Worm (Caenorhabditis elegans) whole organism, L4 larva: ENCODE data around the gene cmtr-1.
A peak's percentile ranks its signal among the peaks of the same experiment; 100 is the strongest.

ENCODE experiments used
- D1046.2 ChIP-seq: fragments of 200-800 bp; sonication (Bioruptor generic); IDR thresholded peaks from 2 replicates; pipeline ENCODE4 v1.3.6; 2022; ENCODE audit warnings: missing genetic modification characterization, missing compliant biosample characterization
- F10B5.3 ChIP-seq: sonication (generic microtip); optimal IDR thresholded peaks from 2 replicates; lab custom pipeline; 2016; ENCODE audit warnings: mild to moderate bottlenecking, missing genetic modification characterization, missing compliant biosample characterization
- F26F4.8 ChIP-seq: fragments of 200-800 bp; sonication (Bioruptor generic); conservative IDR thresholded peaks from 2 replicates; pipeline ENCODE4 v1.3.6; 2022; ENCODE audit warnings: missing genetic modification characterization, missing compliant biosample characterization
- F49E8.2 ChIP-seq: sonication (generic microtip); optimal IDR thresholded peaks from 2 replicates; lab custom pipeline; 2016; ENCODE audit warnings: missing compliant biosample characterization, mild to moderate bottlenecking, missing genetic modification characterization, borderline replicate concordance
- Y105C5A.15 ChIP-seq: fragments of 200-800 bp; sonication (Bioruptor generic); IDR thresholded peaks from 2 replicates; pipeline ENCODE4 v1.3.6; 2022; ENCODE audit warnings: missing genetic modification characterization, missing compliant biosample characterization
- Y5F2A.4 ChIP-seq: fragments of 200-800 bp; sonication (Bioruptor generic); optimal IDR thresholded peaks from 2 replicates; lab custom pipeline; 2018; ENCODE audit warnings: mild to moderate bottlenecking, missing genetic modification characterization, missing compliant biosample characterization
- Y75B8A.6 ChIP-seq: fragments of 200-800 bp; sonication (Bioruptor generic); IDR thresholded peaks from 2 replicates; pipeline ENCODE4 v1.3.6; 2022; ENCODE audit warnings: missing genetic modification reagents, missing genetic modification characterization, missing compliant biosample characterization
- ZK546.5 ChIP-seq, 2 experiments: sonication (generic microtip); optimal IDR thresholded peaks; 2 replicates each; lab custom pipeline; 2017; ENCODE audit warnings: missing biosample characterization in 2 of 2, missing genetic modification characterization in 2 of 2
- aha-1 ChIP-seq: fragments of 150-350 bp; peaks from one replicate; lab custom pipeline; 2014; ENCODE audit warnings: missing biosample characterization, missing genetic modification characterization
- aly-2 ChIP-seq: sonication (generic microtip); optimal IDR thresholded peaks from 2 replicates; lab custom pipeline; 2018; ENCODE audit warnings: missing biosample characterization, missing genetic modification characterization
- ama-1 ChIP-seq: fragments of 150-350 bp; optimal IDR thresholded peaks from 2 replicates; lab custom pipeline; 2014; ENCODE audit warnings: inconsistent platforms, mixed read lengths
- arid-1 ChIP-seq: fragments of 200-800 bp; sonication (Bioruptor generic); conservative IDR thresholded peaks from 2 replicates; pipeline ENCODE4 v1.3.6; 2022; ENCODE audit warnings: missing genetic modification reagents, missing genetic modification characterization, missing compliant biosample characterization
- ceh-28 ChIP-seq: fragments of 150-350 bp; optimal IDR thresholded peaks from 2 replicates; lab custom pipeline; 2014; ENCODE audit warnings: missing biosample characterization, missing genetic modification reagents, missing genetic modification characterization
- ceh-82 ChIP-seq: sonication (generic microtip); optimal IDR thresholded peaks from 2 replicates; lab custom pipeline; 2017; ENCODE audit warnings: missing biosample characterization, missing genetic modification characterization
- ctbp-1 ChIP-seq: fragments of 200-800 bp; sonication (Bioruptor generic); IDR thresholded peaks from 2 replicates; pipeline ENCODE4 v1.3.6; 2022; ENCODE audit warnings: missing genetic modification reagents, missing genetic modification characterization, missing compliant biosample characterization
- daf-16 ChIP-seq, 3 experiments: sonication (generic microtip); optimal IDR thresholded peaks; 2 replicates each; lab custom pipeline; 2016 to 2017; ENCODE audit warnings: missing genetic modification characterization in 3 of 3, missing genetic modification reagents in 3 of 3, mild to moderate bottlenecking in 2 of 3, missing compliant biosample characterization in 2 of 3, missing biosample characterization in 1 of 3, moderate library complexity in 1 of 3
- dmd-6 ChIP-seq: fragments of 200-800 bp; sonication (Bioruptor generic); IDR thresholded peaks from 2 replicates; pipeline ENCODE4 v1.3.6; 2022; ENCODE audit warnings: missing genetic modification reagents, missing genetic modification characterization, missing compliant biosample characterization
- egl-27 ChIP-seq: sonication (generic microtip); optimal IDR thresholded peaks from 3 replicates; lab custom pipeline; 2017; ENCODE audit warnings: missing biosample characterization, missing genetic modification reagents, missing genetic modification characterization
- fkh-10 ChIP-seq: fragments of 150-350 bp; optimal IDR thresholded peaks from 2 replicates; lab custom pipeline; 2014; ENCODE audit warnings: missing biosample characterization, missing genetic modification reagents, missing genetic modification characterization
- hif-1 ChIP-seq, 2 experiments: sonication (generic microtip); optimal IDR thresholded peaks; 2 replicates each; lab custom pipeline; 2016 to 2017; ENCODE audit warnings: missing compliant biosample characterization in 2 of 2, missing genetic modification characterization in 2 of 2, missing genetic modification reagents in 2 of 2, missing genotype in 2 of 2, mild to moderate bottlenecking in 1 of 2
- hlh-11 ChIP-seq: fragments of 200-800 bp; sonication (Bioruptor generic); optimal IDR thresholded peaks from 2 replicates; lab custom pipeline; 2018; ENCODE audit warnings: mild to moderate bottlenecking, missing genetic modification characterization, missing compliant biosample characterization
- hmg-1.1 ChIP-seq: fragments of 200-800 bp; sonication (Bioruptor generic); IDR thresholded peaks from 2 replicates; pipeline ENCODE4 v1.3.6; 2022; ENCODE audit warnings: missing genetic modification reagents, missing genetic modification characterization, missing compliant biosample characterization
- lim-7 ChIP-seq: fragments of 200-800 bp; sonication (Bioruptor generic); IDR thresholded peaks from 2 replicates; pipeline ENCODE4 v1.3.6; 2022; ENCODE audit warnings: missing genetic modification characterization, missing compliant biosample characterization
- lin-29 ChIP-seq: fragments of 200-800 bp; sonication (Bioruptor generic); IDR thresholded peaks from 2 replicates; pipeline ENCODE4 v1.3.6; 2022; ENCODE audit warnings: missing genetic modification reagents, missing genetic modification characterization, missing compliant biosample characterization
- lin-38 ChIP-seq: fragments of 200-800 bp; sonication (Bioruptor generic); IDR thresholded peaks from 2 replicates; pipeline ENCODE4 v1.3.6; 2022; ENCODE audit warnings: missing genetic modification reagents, missing genetic modification characterization, missing compliant biosample characterization
- madf-9 ChIP-seq: fragments of 200-800 bp; sonication (Bioruptor generic); conservative IDR thresholded peaks from 2 replicates; pipeline ENCODE4 v1.3.6; 2022; ENCODE audit warnings: missing genetic modification reagents, missing genetic modification characterization, missing compliant biosample characterization
- mdl-1 ChIP-seq, 2 experiments: fragments of 150-350 bp in 1 of 2; sonication (generic microtip) in 1 of 2; optimal IDR thresholded peaks; 2 replicates each; lab custom pipeline; 2014 to 2017; ENCODE audit warnings: missing biosample characterization in 2 of 2, missing genetic modification characterization in 2 of 2
- mes-2 ChIP-seq: sonication (generic microtip); optimal IDR thresholded peaks from 2 replicates; lab custom pipeline; 2016; ENCODE audit warnings: missing genotype, mild to moderate bottlenecking, missing genetic modification characterization, missing compliant biosample characterization; ENCODE audit not compliant: poor library complexity, severe bottlenecking
- nhr-10 ChIP-seq: fragments of 150-350 bp; optimal IDR thresholded peaks from 2 replicates; lab custom pipeline; 2014; ENCODE audit warnings: missing biosample characterization, missing genetic modification characterization
- nhr-102 ChIP-seq: sonication (generic microtip); optimal IDR thresholded peaks from 2 replicates; lab custom pipeline; 2016; ENCODE audit warnings: mild to moderate bottlenecking, missing genetic modification characterization, moderate library complexity, missing compliant biosample characterization
- nhr-11 ChIP-seq: fragments of 150-350 bp; optimal IDR thresholded peaks from 2 replicates; lab custom pipeline; 2014; ENCODE audit warnings: missing biosample characterization, missing genetic modification characterization
- nhr-237 ChIP-seq: sonication (generic microtip); optimal IDR thresholded peaks from 2 replicates; lab custom pipeline; 2017; ENCODE audit warnings: missing biosample characterization, missing genetic modification characterization
- nhr-41 ChIP-seq: fragments of 200-800 bp; sonication (Bioruptor generic); IDR thresholded peaks from 2 replicates; pipeline ENCODE4 v1.3.6; 2022; ENCODE audit warnings: missing genetic modification reagents, missing genetic modification characterization, missing compliant biosample characterization
- nhr-42 ChIP-seq: fragments of 200-800 bp; sonication (Bioruptor generic); IDR thresholded peaks from 2 replicates; pipeline ENCODE4 v1.3.6; 2022; ENCODE audit warnings: missing genetic modification characterization, missing compliant biosample characterization
- nhr-48 ChIP-seq: sonication (generic microtip); optimal IDR thresholded peaks from 2 replicates; lab custom pipeline; 2016; ENCODE audit warnings: mild to moderate bottlenecking, missing genetic modification characterization, missing compliant biosample characterization
- nhr-76 ChIP-seq: fragments of 150-350 bp; optimal IDR thresholded peaks from 2 replicates; lab custom pipeline; 2014; ENCODE audit warnings: missing biosample characterization, missing genetic modification characterization
- pqm-1 ChIP-seq: sonication (generic microtip); optimal IDR thresholded peaks from 2 replicates; lab custom pipeline; 2017; ENCODE audit warnings: missing biosample characterization, missing genetic modification characterization
- saeg-2 ChIP-seq: fragments of 200-800 bp; sonication (Bioruptor generic); IDR thresholded peaks from 2 replicates; pipeline ENCODE4 v1.3.6; 2022; ENCODE audit warnings: missing genetic modification reagents, missing genetic modification characterization, missing compliant biosample characterization
- sdz-12 ChIP-seq: fragments of 200-800 bp; sonication (Bioruptor generic); optimal IDR thresholded peaks from 2 replicates; lab custom pipeline; 2018; ENCODE audit warnings: mild to moderate bottlenecking, missing genetic modification characterization, missing compliant biosample characterization
- set-16 ChIP-seq: fragments of 200-800 bp; sonication (Bioruptor generic); IDR thresholded peaks from 2 replicates; pipeline ENCODE4 v1.3.6; 2022; ENCODE audit warnings: missing genetic modification reagents, missing genetic modification characterization, missing compliant biosample characterization
- snpc-1.2 ChIP-seq: fragments of 200-800 bp; sonication (Bioruptor generic); IDR thresholded peaks from 2 replicates; pipeline ENCODE4 v1.3.6; 2022; ENCODE audit warnings: missing genetic modification reagents, missing genetic modification characterization, missing compliant biosample characterization
- spr-3 ChIP-seq: fragments of 200-800 bp; sonication (Bioruptor generic); optimal IDR thresholded peaks from 2 replicates; lab custom pipeline; 2018; ENCODE audit warnings: mild to moderate bottlenecking, missing genetic modification characterization, missing compliant biosample characterization
- tag-97 ChIP-seq: fragments of 200-800 bp; sonication (Bioruptor generic); IDR thresholded peaks from 2 replicates; pipeline ENCODE4 v1.3.6; 2022; ENCODE audit warnings: missing genetic modification characterization, missing compliant biosample characterization
- unc-130 ChIP-seq: sonication (generic microtip); optimal IDR thresholded peaks from 2 replicates; lab custom pipeline; 2016; ENCODE audit warnings: missing genetic modification reagents, missing genetic modification characterization, missing compliant biosample characterization
- unc-39 ChIP-seq: sonication (generic microtip); optimal IDR thresholded peaks from 2 replicates; lab custom pipeline; 2017; ENCODE audit warnings: missing biosample characterization, missing genetic modification characterization
- unc-62 ChIP-seq, 3 experiments: fragments of 150-350 bp in 1 of 3; sonication (generic microtip); optimal IDR thresholded peaks in 2 of 3; peaks in 1 of 3; 1 replicate in 1 of 3; 2 replicates in 2 of 3; lab custom pipeline; 2014 to 2017; ENCODE audit warnings: missing biosample characterization in 3 of 3, missing genetic modification characterization in 3 of 3, missing genetic modification reagents in 3 of 3, missing genotype in 1 of 3
- zfp-3 ChIP-seq: fragments of 200-800 bp; sonication (Bioruptor generic); conservative IDR thresholded peaks from 2 replicates; pipeline ENCODE4 v1.3.6; 2022; ENCODE audit warnings: missing genetic modification reagents, missing genetic modification characterization, missing compliant biosample characterization
- zip-2 ChIP-seq: fragments of 150-350 bp; optimal IDR thresholded peaks from 2 replicates; lab custom pipeline; 2014; ENCODE audit warnings: missing biosample characterization, missing genetic modification characterization
- ztf-11 ChIP-seq: fragments of 150-350 bp; optimal IDR thresholded peaks from 2 replicates; lab custom pipeline; 2014; ENCODE audit warnings: missing biosample characterization, missing genetic modification characterization

cmtr-1 gene

DNA sequence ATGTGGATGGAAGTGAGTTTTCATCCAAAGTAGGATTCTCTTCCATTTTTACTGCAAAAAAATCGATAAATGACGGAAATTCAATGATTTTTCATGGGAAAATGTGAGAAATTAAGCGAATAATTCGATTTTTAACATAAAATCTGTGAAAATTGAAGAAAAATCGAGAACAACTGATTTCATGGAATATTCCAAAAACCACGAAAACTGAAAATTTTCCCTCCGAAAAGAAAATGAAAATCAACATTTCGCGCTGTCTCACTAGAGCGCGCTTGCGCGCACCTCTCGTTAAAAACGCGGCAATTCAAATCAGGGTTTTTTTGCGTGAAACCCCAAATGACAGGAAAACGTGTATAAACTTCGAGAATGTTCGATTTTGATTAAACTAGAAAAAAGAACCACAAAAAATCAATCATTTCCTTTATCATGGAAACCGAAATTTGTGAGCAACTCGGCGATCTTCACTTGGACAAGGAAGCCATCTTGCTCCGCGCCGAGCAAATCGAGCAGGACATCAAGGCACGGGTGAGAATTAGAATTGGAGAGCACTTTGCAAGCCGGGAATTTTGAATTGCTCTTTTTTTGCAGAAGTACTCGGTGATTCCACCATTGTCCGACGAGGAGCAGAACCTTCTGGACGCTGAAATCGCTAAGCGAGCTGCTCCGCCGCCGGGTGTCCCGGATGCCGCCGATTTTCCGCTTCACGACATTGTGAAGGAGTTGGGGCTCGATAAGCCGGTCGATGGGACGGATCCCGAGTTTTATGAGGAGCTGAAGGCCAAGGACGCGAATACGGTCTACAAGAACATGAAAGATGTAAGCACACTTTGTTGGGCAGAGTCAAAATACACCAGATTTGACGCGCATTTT lies 15.3 kb upstream of the cmtr-1 start, which contains the start of the genes Y53F4B.9 and Y53F4B.11:
Y53F4B.9 (minus strand) TSS at position 51 of the 870 bp plus-strand sequence.
Y53F4B.11 (plus strand) TSS at position 383 of the 870 bp plus-strand sequence.
- TF ChIP-seq ceh-82 (tag; lab: Kevin White, UChicago): no peak
- no peak for TF ChIP-seq mdl-1 (tag; optimal IDR thresholded peaks at IDR 0.05; lab: Kevin White, UChicago)
- TF ChIP-seq hmg-1.1 (GFP tag; lab: Robert Waterston, UW): peak; percentile 79
- TF ChIP-seq zip-2 (tag; lab: Kevin White, UChicago): no peak
- peak; percentile 78 for TF ChIP-seq nhr-42 (GFP tag; lab: Robert Waterston, UW)
- no peak for TF ChIP-seq ZK546.5 (tag; optimal IDR thresholded peaks at IDR 0.05; lab: Kevin White, UChicago)
- TF ChIP-seq dmd-6: peak; percentile 37; the same call in 1 of the 2 replicates
- TF ChIP-seq unc-62 (GFP tag; optimal IDR thresholded peaks at IDR 0.05 in 1 of 2; lab: Kevin White, UChicago): no peak
- TF ChIP-seq unc-62 (tag; optimal IDR thresholded peaks at IDR 0.05; lab: Kevin White, UChicago): no peak
- TF ChIP-seq nhr-10 (tag; lab: Kevin White, UChicago): no peak
- no peak for TF ChIP-seq nhr-48 (tag; lab: Kevin White, UChicago)
- no peak for TF ChIP-seq unc-39 (tag; lab: Kevin White, UChicago)
- no peak for TF ChIP-seq ztf-11 (tag; lab: Kevin White, UChicago)
- peak; percentile 53 for TF ChIP-seq nhr-11
- TF ChIP-seq lim-7 (GFP tag; lab: Robert Waterston, UW): no peak
- TF ChIP-seq nhr-102: no peak
- no peak for TF ChIP-seq snpc-1.2 (GFP tag; lab: Robert Waterston, UW)
- TF ChIP-seq ceh-28 (tag; lab: Kevin White, UChicago): no peak
- peak; percentile 22 for TF ChIP-seq hlh-11 (tag; lab: Kevin White, UChicago)
- TF ChIP-seq nhr-76: no peak
- TF ChIP-seq sdz-12: no peak
- peak; percentile 48; the same call in 1 of the 2 replicates for TF ChIP-seq arid-1
- peak; percentile 69 for TF ChIP-seq madf-9 (GFP tag; lab: Robert Waterston, UW)
- TF ChIP-seq unc-130 (GFP tag; lab: Kevin White, UChicago): peak; percentile 73
- TF ChIP-seq Y5F2A.4 (GFP tag; lab: Kevin White, UChicago): no peak
- TF ChIP-seq F26F4.8 (GFP tag; lab: Robert Waterston, UW): no peak
- TF ChIP-seq daf-16 (GFP tag; optimal IDR thresholded peaks at IDR 0.05; lab: Kevin White, UChicago): no peak
- no peak for TF ChIP-seq daf-16 (tag; optimal IDR thresholded peaks at IDR 0.05; lab: Kevin White, UChicago)
- no peak for TF ChIP-seq aly-2 (tag; lab: Kevin White, UChicago)
- TF ChIP-seq pqm-1: no peak
- peak; percentile 55 for TF ChIP-seq ama-1 (lab: Kevin White, UChicago)
- no peak for TF ChIP-seq F10B5.3 (tag; lab: Kevin White, UChicago)
- peak; percentile 53 for TF ChIP-seq F49E8.2 (tag; lab: Kevin White, UChicago)
- peak; percentile 99 for TF ChIP-seq lin-38 (GFP tag; lab: Robert Waterston, UW)
- no peak for TF ChIP-seq ctbp-1 (GFP tag; lab: Robert Waterston, UW)
- no peak for TF ChIP-seq tag-97 (GFP tag; lab: Robert Waterston, UW)
- TF ChIP-seq spr-3 (GFP tag; lab: Kevin White, UChicago): no peak
- TF ChIP-seq nhr-41 (GFP tag; lab: Robert Waterston, UW): no peak
- no peak for TF ChIP-seq Y75B8A.6 (GFP tag; lab: Robert Waterston, UW)
- TF ChIP-seq mes-2: peak; percentile 87
- TF ChIP-seq egl-27: no peak
- TF ChIP-seq fkh-10 (GFP tag; lab: Kevin White, UChicago): peak; percentile 37
- TF ChIP-seq saeg-2: no peak
- TF ChIP-seq lin-29 (GFP tag; lab: Robert Waterston, UW): no peak
- TF ChIP-seq set-16 (GFP tag; lab: Robert Waterston, UW): peak; percentile 80
- TF ChIP-seq Y105C5A.15 (GFP tag; lab: Robert Waterston, UW): no peak
- peak; percentile 12 for TF ChIP-seq aha-1 (tag; lab: Kevin White, UChicago)
- no peak for TF ChIP-seq D1046.2 (GFP tag; lab: Robert Waterston, UW)
- peak in 1 of 2 experiments; percentile 70 for TF ChIP-seq hif-1 (tag; optimal IDR thresholded peaks at IDR 0.05; lab: Kevin White, UChicago)
- no peak for TF ChIP-seq zfp-3
- TF ChIP-seq nhr-237: no peak
